Fruit fly (Drosophila melanogaster) whole organism, embryonic: Measurements from ENCODE around the gene Glyat.

Experiments
- Asciz ChIP-seq: fragments of 200-800 bp; sonication (Bioruptor generic); optimal IDR thresholded peaks from 2 replicates; lab custom pipeline; 2017; ENCODE audit warnings: missing biosample characterization, mild to moderate bottlenecking, missing genetic modification characterization, missing genetic modification reagents
- CG12942 ChIP-seq: fragments of 200-800 bp; sonication (Bioruptor generic); optimal IDR thresholded peaks from 3 replicates; lab custom pipeline; 2016; ENCODE audit warnings: missing biosample characterization, missing genetic modification characterization
- CG13287 ChIP-seq: fragments of 200-800 bp; sonication (Bioruptor generic); IDR thresholded peaks from 2 replicates; pipeline ENCODE4 v1.3.6; 2022; ENCODE audit warnings: missing biosample characterization, missing genetic modification characterization; ENCODE audit not compliant: partially characterized antibody
- CG13894 ChIP-seq: fragments of 200-800 bp; sonication (Bioruptor generic); optimal IDR thresholded peaks from 3 replicates; lab custom pipeline; 2018; ENCODE audit warnings: missing biosample characterization, mild to moderate bottlenecking, missing genetic modification characterization, moderate library complexity
- CG14441 ChIP-seq: fragments of 200-800 bp; sonication (Bioruptor generic); IDR thresholded peaks from 2 replicates; pipeline ENCODE4 v1.3.6; 2022; ENCODE audit warnings: missing biosample characterization, missing genetic modification characterization
- CG14710 ChIP-seq: fragments of 200-800 bp; sonication (Bioruptor generic); optimal IDR thresholded peaks from 3 replicates; lab custom pipeline; 2019; ENCODE audit warnings: missing biosample characterization, mild to moderate bottlenecking, missing genetic modification characterization, moderate library complexity
- CG15601 ChIP-seq: fragments of 200-800 bp; sonication (Bioruptor generic); optimal IDR thresholded peaks from 3 replicates; lab custom pipeline; 2019; ENCODE audit warnings: missing biosample characterization, mild to moderate bottlenecking, missing genetic modification characterization, moderate library complexity
- CG17359 ChIP-seq: fragments of 200-800 bp; sonication (Bioruptor generic); optimal IDR thresholded peaks from 3 replicates; lab custom pipeline; 2018; ENCODE audit warnings: missing biosample characterization, mild to moderate bottlenecking, missing genetic modification characterization, moderate library complexity
- CG17361 ChIP-seq: fragments of 200-800 bp; sonication (Bioruptor generic); IDR thresholded peaks from 3 replicates; pipeline ENCODE4 v1.3.6; 2022; ENCODE audit warnings: missing biosample characterization, missing genetic modification characterization
- CG17802 ChIP-seq: fragments of 200-800 bp; sonication (Bioruptor generic); optimal IDR thresholded peaks from 2 replicates; lab custom pipeline; 2018; ENCODE audit warnings: missing biosample characterization, mild to moderate bottlenecking, missing genetic modification characterization, moderate library complexity
- CG17829 ChIP-seq: fragments of 200-800 bp; optimal IDR thresholded peaks from 2 replicates; lab custom pipeline; 2019; ENCODE audit warnings: missing biosample characterization, mild to moderate bottlenecking, missing genetic modification characterization, moderate library complexity
- CG18262 ChIP-seq: fragments of 200-800 bp; optimal IDR thresholded peaks from 3 replicates; lab custom pipeline; 2019; ENCODE audit warnings: missing biosample characterization, mild to moderate bottlenecking, missing genetic modification characterization, moderate library complexity
- CG18764 ChIP-seq: fragments of 200-800 bp; sonication (Bioruptor generic); optimal IDR thresholded peaks from 3 replicates; lab custom pipeline; 2016; ENCODE audit warnings: missing biosample characterization, missing genetic modification characterization
- CG2199 ChIP-seq: fragments of 200-800 bp; sonication (Bioruptor generic); IDR thresholded peaks from 3 replicates; pipeline ENCODE4 v1.3.6; 2022; ENCODE audit warnings: missing biosample characterization, missing genetic modification characterization
- CG2875 ChIP-seq: fragments of 200-800 bp; sonication (Bioruptor generic); optimal IDR thresholded peaks from 2 replicates; lab custom pipeline; 2017; ENCODE audit warnings: missing biosample characterization, mild to moderate bottlenecking, missing genetic modification characterization, missing genetic modification reagents
- CG31441 ChIP-seq: fragments of 200-800 bp; sonication (Bioruptor generic); IDR thresholded peaks from 2 replicates; pipeline ENCODE4 v1.3.6; 2022; ENCODE audit warnings: missing biosample characterization, missing genetic modification characterization
- CG32772 ChIP-seq: fragments of 200-800 bp; sonication (Bioruptor generic); IDR thresholded peaks from 2 replicates; pipeline ENCODE4 v1.3.6; 2022; ENCODE audit warnings: missing biosample characterization, missing genetic modification characterization
- CG3281 ChIP-seq: fragments of 200-800 bp; sonication (Bioruptor generic); optimal IDR thresholded peaks from 3 replicates; lab custom pipeline; 2017; ENCODE audit warnings: missing biosample characterization, mild to moderate bottlenecking, missing genetic modification characterization
- CG34224 ChIP-seq: fragments of 200-800 bp; sonication (Bioruptor generic); IDR thresholded peaks from 3 replicates; pipeline ENCODE4 v1.3.6; 2022; ENCODE audit warnings: missing biosample characterization, missing genetic modification characterization; ENCODE audit not compliant: partially characterized antibody
- CG3838 ChIP-seq: fragments of 200-800 bp; sonication (Bioruptor generic); optimal IDR thresholded peaks from 3 replicates; lab custom pipeline; 2016; ENCODE audit warnings: missing biosample characterization, missing genetic modification characterization
- CG6254 ChIP-seq: fragments of 200-800 bp; sonication (Bioruptor generic); optimal IDR thresholded peaks from 3 replicates; lab custom pipeline; 2017; ENCODE audit warnings: mild to moderate bottlenecking, missing biosample characterization, missing genetic modification reagents, missing genetic modification characterization
- CG6683 ChIP-seq: fragments of 200-800 bp; sonication (Bioruptor generic); optimal IDR thresholded peaks from 2 replicates; lab custom pipeline; 2017; ENCODE audit warnings: missing biosample characterization, mild to moderate bottlenecking, missing genetic modification characterization, missing genetic modification reagents
- CG8924 ChIP-seq: fragments of 200-800 bp; optimal IDR thresholded peaks from 3 replicates; lab custom pipeline; 2019; ENCODE audit warnings: missing biosample characterization, mild to moderate bottlenecking, missing genetic modification characterization, moderate library complexity
- CG9876 ChIP-seq: fragments of 200-800 bp; sonication (Bioruptor generic); optimal IDR thresholded peaks from 2 replicates; lab custom pipeline; 2016; ENCODE audit warnings: missing biosample characterization, missing genetic modification characterization
- Drgx ChIP-seq: fragments of 200-800 bp; sonication (Bioruptor generic); IDR thresholded peaks from 2 replicates; pipeline ENCODE4 v1.3.6; 2022; ENCODE audit warnings: missing biosample characterization, missing genetic modification characterization
- E2f2 ChIP-seq: fragments of 200-800 bp; sonication (Bioruptor generic); IDR thresholded peaks from 2 replicates; pipeline ENCODE4 v1.3.6; 2022; ENCODE audit warnings: missing biosample characterization, missing genetic modification characterization
- Fer2 ChIP-seq: fragments of 200-800 bp; sonication (Bioruptor generic); optimal IDR thresholded peaks from 2 replicates; lab custom pipeline; 2018; ENCODE audit warnings: missing biosample characterization, mild to moderate bottlenecking, missing genetic modification characterization, moderate library complexity
- HmgD ChIP-seq: fragments of 200-800 bp; sonication (Bioruptor generic); optimal IDR thresholded peaks from 3 replicates; lab custom pipeline; 2016; ENCODE audit warnings: missing biosample characterization, missing genetic modification characterization
- Hr3 ChIP-seq: fragments of 200-800 bp; sonication (Bioruptor generic); optimal IDR thresholded peaks from 3 replicates; lab custom pipeline; 2016; ENCODE audit warnings: missing biosample characterization, missing genetic modification characterization
- Lhr ChIP-seq: fragments of 200-800 bp; sonication (Bioruptor generic); optimal IDR thresholded peaks from 3 replicates; lab custom pipeline; 2017; ENCODE audit warnings: mild to moderate bottlenecking, missing biosample characterization, missing genetic modification reagents, missing genetic modification characterization
- Mad ChIP-seq: fragments of 200-800 bp; sonication (Bioruptor generic); optimal IDR thresholded peaks from 2 replicates; lab custom pipeline; 2016; ENCODE audit warnings: missing biosample characterization, missing genetic modification characterization
- Nf-YC ChIP-seq: fragments of 200-800 bp; optimal IDR thresholded peaks from 3 replicates; lab custom pipeline; 2019; ENCODE audit warnings: missing biosample characterization, mild to moderate bottlenecking, missing genetic modification characterization, moderate library complexity
- Ssrp ChIP-seq: fragments of 200-800 bp; sonication (Bioruptor generic); optimal IDR thresholded peaks from 2 replicates; lab custom pipeline; 2018; ENCODE audit warnings: missing biosample characterization, mild to moderate bottlenecking, missing genetic modification characterization, moderate library complexity
- Xrp1 ChIP-seq: fragments of 200-800 bp; sonication (Bioruptor generic); IDR thresholded peaks from 2 replicates; pipeline ENCODE4 v1.3.6; 2022; ENCODE audit warnings: missing biosample characterization, missing genetic modification characterization
- ara ChIP-seq: fragments of 200-800 bp; sonication (Bioruptor generic); IDR thresholded peaks from 2 replicates; pipeline ENCODE4 v1.3.6; 2022; ENCODE audit warnings: missing biosample characterization, missing genetic modification characterization
- bcd ChIP-seq: fragments of 200-800 bp; sonication (Bioruptor generic); optimal IDR thresholded peaks from 2 replicates; lab custom pipeline; 2017; ENCODE audit warnings: missing biosample characterization, mild to moderate bottlenecking, missing genetic modification characterization
- bsh ChIP-seq, 2 experiments: fragments of 200-800 bp; sonication (Bioruptor generic); optimal IDR thresholded peaks; 2 replicates each; lab custom pipeline; 2017 to 2018; ENCODE audit warnings: mild to moderate bottlenecking in 2 of 2, missing biosample characterization in 2 of 2, missing genetic modification characterization in 2 of 2, moderate library complexity in 1 of 2
- btn ChIP-seq: fragments of 200-800 bp; sonication (Bioruptor generic); optimal IDR thresholded peaks from 2 replicates; lab custom pipeline; 2016; ENCODE audit warnings: missing biosample characterization, missing genetic modification characterization
- dm ChIP-seq: fragments of 200-800 bp; sonication (Bioruptor generic); optimal IDR thresholded peaks from 3 replicates; lab custom pipeline; 2016; ENCODE audit warnings: missing biosample characterization, missing genetic modification characterization
- fd96Cb ChIP-seq: fragments of 200-800 bp; sonication (Bioruptor generic); optimal IDR thresholded peaks from 2 replicates; lab custom pipeline; 2018; ENCODE audit warnings: missing biosample characterization, mild to moderate bottlenecking, missing genetic modification characterization, moderate library complexity
- grau ChIP-seq: fragments of 200-800 bp; optimal IDR thresholded peaks from 3 replicates; lab custom pipeline; 2019; ENCODE audit warnings: missing biosample characterization, mild to moderate bottlenecking, missing genetic modification characterization, moderate library complexity
- gt ChIP-seq: fragments of 200-800 bp; sonication (Bioruptor generic); IDR thresholded peaks from 2 replicates; pipeline ENCODE4 v1.3.6; 2022; ENCODE audit warnings: missing biosample characterization, missing genetic modification characterization
- her ChIP-seq: fragments of 200-800 bp; sonication (Bioruptor generic); optimal IDR thresholded peaks from 2 replicates; lab custom pipeline; 2016; ENCODE audit warnings: missing biosample characterization, missing genetic modification characterization
- lab ChIP-seq: fragments of 200-800 bp; sonication (Bioruptor generic); optimal IDR thresholded peaks from 3 replicates; lab custom pipeline; 2017; ENCODE audit warnings: missing biosample characterization, missing genetic modification characterization, mild to moderate bottlenecking, moderate library complexity, missing genetic modification reagents
- phol ChIP-seq: fragments of 200-800 bp; sonication (Bioruptor generic); optimal IDR thresholded peaks from 3 replicates; lab custom pipeline; 2018; ENCODE audit warnings: missing biosample characterization, mild to moderate bottlenecking, missing genetic modification characterization, moderate library complexity
- pros ChIP-seq: fragments of 200-800 bp; sonication (Bioruptor generic); optimal IDR thresholded peaks from 3 replicates; lab custom pipeline; 2019; ENCODE audit warnings: missing biosample characterization, mild to moderate bottlenecking, missing genetic modification characterization, moderate library complexity
- ro ChIP-seq: fragments of 200-800 bp; sonication (Bioruptor generic); IDR thresholded peaks from 2 replicates; pipeline ENCODE4 v1.3.6; 2022; ENCODE audit warnings: missing biosample characterization, missing genetic modification characterization
- sob ChIP-seq: fragments of 200-800 bp; sonication (Bioruptor generic); IDR thresholded peaks from 2 replicates; pipeline ENCODE4 v1.3.6; 2022; ENCODE audit warnings: missing biosample characterization, missing genetic modification characterization
- unpg ChIP-seq: fragments of 200-800 bp; sonication (Bioruptor generic); optimal IDR thresholded peaks from 3 replicates; lab custom pipeline; 2018; ENCODE audit warnings: missing biosample characterization, mild to moderate bottlenecking, missing genetic modification characterization, moderate library complexity

Gene Glyat

DNA sequence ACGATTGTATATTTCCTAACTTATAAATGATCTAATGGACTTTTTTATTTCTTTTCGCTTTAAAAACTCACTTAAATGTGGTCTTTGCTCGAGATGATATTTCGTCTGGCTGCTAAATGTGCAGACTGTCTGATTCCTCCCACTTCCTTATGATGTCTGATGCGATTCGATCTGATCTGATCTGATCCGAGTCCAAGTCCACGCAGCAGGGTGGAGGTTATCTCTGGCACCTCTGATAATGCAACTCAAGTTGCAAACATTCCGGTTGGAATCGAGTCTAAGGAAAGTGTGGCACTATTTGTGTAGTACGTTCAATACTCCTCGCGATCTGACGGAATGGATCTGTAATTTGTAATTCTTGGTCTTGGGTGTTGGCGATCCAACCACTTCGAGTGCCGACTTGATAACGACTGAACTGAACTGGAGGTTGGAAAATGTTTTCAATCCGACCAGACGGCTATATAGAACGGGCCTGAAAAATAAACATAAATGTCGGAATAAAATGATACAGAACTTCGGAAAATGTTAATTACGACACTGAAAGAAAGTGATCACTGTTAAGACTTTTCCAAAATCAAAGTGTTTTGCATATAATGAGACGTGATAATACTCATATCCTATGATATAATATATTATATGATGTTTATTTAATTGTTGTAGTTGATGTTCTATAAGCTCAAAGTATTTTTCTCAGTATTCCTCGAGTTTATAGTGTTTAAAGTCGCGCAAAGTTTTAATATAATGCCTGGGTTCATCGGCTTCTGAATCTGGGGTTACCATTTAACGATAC, 13.0 kb downstream of the Glyat start (continued):
- TF ChIP-seq E2f2, result peak; percentile 23; the same call in 1 of the 2 replicates
- TF ChIP-seq CG14441 (GFP tag; lab: Robert Waterston, UW), result no peak
- peak; percentile 57 for TF ChIP-seq phol (tag; lab: Kevin White, UChicago)
- TF ChIP-seq ro (GFP tag; lab: Robert Waterston, UW), result no peak
- TF ChIP-seq CG32772 (GFP tag; lab: Robert Waterston, UW), result no peak
- TF ChIP-seq ara (GFP tag; lab: Robert Waterston, UW), result no peak
- peak; percentile 60; the same call in 2 of the 3 replicates for TF ChIP-seq CG17361
- peak; percentile 24 for TF ChIP-seq unpg (GFP tag; lab: Kevin White, UChicago)
- TF ChIP-seq Xrp1 (GFP tag; lab: Robert Waterston, UW), result peak; percentile 59; the same call in 1 of the 2 replicates
- TF ChIP-seq CG2875 (GFP tag; lab: Kevin White, UChicago), result no peak
- TF ChIP-seq CG13287 (GFP tag; lab: Robert Waterston, UW), result no peak
- TF ChIP-seq CG3838 (GFP tag; lab: Kevin White, UChicago), result no peak
- 0 out of 3 replicates have a peak, but pooled peaks have one; percentile 18 for TF ChIP-seq CG2199
- no peak for TF ChIP-seq bcd (GFP tag; lab: Kevin White, UChicago)
- peak; percentile 38 for TF ChIP-seq lab
- TF ChIP-seq CG15601 (tag; lab: Kevin White, UChicago), result peak; percentile 5
- peak; percentile 35 for TF ChIP-seq CG14710 (tag; lab: Kevin White, UChicago)
- no peak for TF ChIP-seq CG9876 (GFP tag; lab: Kevin White, UChicago)
- no peak for TF ChIP-seq Hr3 (GFP tag; lab: Kevin White, UChicago)
- peak in 1 of 2 experiments; percentile 27 for TF ChIP-seq bsh (GFP tag; optimal IDR thresholded peaks at IDR 0.05; lab: Kevin White, UChicago)
- no peak for TF ChIP-seq Fer2 (tag; lab: Kevin White, UChicago)
- no peak for TF ChIP-seq CG12942
- TF ChIP-seq CG18764 (GFP tag; lab: Kevin White, UChicago), result peak; percentile 24
- TF ChIP-seq gt (GFP tag; lab: Robert Waterston, UW), result no peak
- no peak for TF ChIP-seq dm (GFP tag; lab: Kevin White, UChicago)
- no peak for TF ChIP-seq her
- no peak for TF ChIP-seq Nf-YC
- TF ChIP-seq grau, result peak; percentile 31
- TF ChIP-seq CG6254 (GFP tag; lab: Kevin White, UChicago), result no peak
- no peak for TF ChIP-seq CG34224 (GFP tag; lab: Robert Waterston, UW)
- no peak for TF ChIP-seq btn (GFP tag; lab: Kevin White, UChicago)
- TF ChIP-seq CG8924 (tag; lab: Kevin White, UChicago), result peak; percentile 11
- no peak for TF ChIP-seq sob (GFP tag; lab: Robert Waterston, UW)
- no peak for TF ChIP-seq Mad
- TF ChIP-seq pros (GFP tag; lab: Kevin White, UChicago), result no peak
- no peak for TF ChIP-seq Lhr (GFP tag; lab: Kevin White, UChicago)
- peak; percentile 63 for TF ChIP-seq CG18262 (tag; lab: Kevin White, UChicago)
- TF ChIP-seq CG17829, result peak; percentile 47
- TF ChIP-seq HmgD (GFP tag; lab: Kevin White, UChicago), result no peak
- TF ChIP-seq Ssrp (tag; lab: Kevin White, UChicago), result no peak
- TF ChIP-seq CG31441 (GFP tag; lab: Robert Waterston, UW), result peak; percentile 55
- no peak for TF ChIP-seq CG17802
- TF ChIP-seq fd96Cb, result peak; percentile 38
- no peak for TF ChIP-seq CG13894
- peak; percentile 36 for TF ChIP-seq Asciz (GFP tag; lab: Kevin White, UChicago)
- TF ChIP-seq CG3281 (GFP tag; lab: Kevin White, UChicago), result no peak
- TF ChIP-seq Drgx (GFP tag; lab: Robert Waterston, UW), result 0 out of 2 replicates have a peak, but pooled peaks have one; percentile 40
- TF ChIP-seq CG17359 (tag; lab: Kevin White, UChicago), result peak; percentile 59
- no peak for TF ChIP-seq CG6683 (GFP tag; lab: Kevin White, UChicago)
